Fruit fly (Drosophila melanogaster): Measurements from ENCODE around the gene Hr83.

dm6 chr3R:6353624-6354352, 4.7 kb downstream of the Hr83 start:
- TF ChIP-seq insv (optimal IDR thresholded peaks at IDR 0.05) (no peak), ttk (optimal IDR thresholded peaks at IDR 0.05) (no peak)

Data from Kc167 (cell line).